Fruit fly (Drosophila melanogaster) whole organism: ENCODE measurements around the gene Droj2.

ENCODE experiments used
- CG8478 ChIP-seq: fragments of >200 bp; optimal IDR thresholded peaks from 2 replicates; lab custom pipeline; 2018; ENCODE audit warnings: inconsistent platforms
- Dll ChIP-seq: fragments of >200 bp; optimal IDR thresholded peaks from 2 replicates; lab custom pipeline; 2017
- EcR ChIP-seq, 2 experiments: fragments of >200 bp; optimal IDR thresholded peaks; 2 replicates each; lab custom pipeline; 2017; ENCODE audit warnings: missing biosample characterization in 2 of 2, missing genetic modification characterization in 2 of 2, missing genetic modification reagents in 2 of 2
- pan ChIP-seq: fragments of >200 bp; optimal IDR thresholded peaks from 2 replicates; lab custom pipeline; 2017
- psq ChIP-seq: fragments of >200 bp; optimal IDR thresholded peaks from 2 replicates; lab custom pipeline; 2017
- usp ChIP-seq: fragments of >200 bp; optimal IDR thresholded peaks from 2 replicates; lab custom pipeline; 2017; ENCODE audit warnings: missing biosample characterization, missing genetic modification characterization, mixed read lengths

- TF ChIP-seq psq (lab: Kevin White, UChicago): no peak
- TF ChIP-seq usp: no peak
- no peak for TF ChIP-seq CG8478 (lab: Kevin White, UChicago)
- peak; percentile 53 for TF ChIP-seq pan (lab: Kevin White, UChicago)
- no peak for TF ChIP-seq EcR (GFP tag; optimal IDR thresholded peaks at IDR 0.05; lab: Kevin White, UChicago)
- TF ChIP-seq Dll (lab: Kevin White, UChicago): no peak
Measured at dm6 chr3R:13371840-13372680, 9.8 kb upstream of the Droj2 start, which contains the start of the genes Lip3 and CG34309.
